Worm (Caenorhabditis elegans): ENCODE data around the gene prx-2.

ce11 chrIV:11656144-11656780, 12.3 kb downstream of the prx-2 start, which contains the start of gene ZK809.5:
- TF ChIP-seq dao-5 (tag; optimal IDR thresholded peaks at IDR 0.05) (no peak), him-1 (tag; optimal IDR thresholded peaks at IDR 0.05) (no peak)
